Worm (Caenorhabditis elegans) whole organism, mixed stage, embryonic: Measurements from ENCODE around the gene dml-1.

Source experiments
- M03D4.4 ChIP-seq: sonication (generic microtip); optimal IDR thresholded peaks from 2 replicates; lab custom pipeline; 2017; ENCODE audit warnings: mild to moderate bottlenecking, missing genetic modification characterization, missing compliant biosample characterization
- blmp-1 ChIP-seq: fragments of 150-350 bp; optimal IDR thresholded peaks from 2 replicates; lab custom pipeline; 2014; ENCODE audit warnings: missing biosample characterization, missing genetic modification characterization
- ceh-39 ChIP-seq: fragments of 150-350 bp; optimal IDR thresholded peaks from 2 replicates; lab custom pipeline; 2014; ENCODE audit warnings: missing biosample characterization, missing genetic modification characterization
- ceh-43 ChIP-seq: fragments of 200-800 bp; sonication (Bioruptor generic); optimal IDR thresholded peaks from 2 replicates; lab custom pipeline; 2018; ENCODE audit warnings: mild to moderate bottlenecking, missing genetic modification characterization, moderate library complexity, missing compliant biosample characterization
- ceh-83 ChIP-seq: fragments of 200-800 bp; sonication (Bioruptor generic); optimal IDR thresholded peaks from 2 replicates; lab custom pipeline; 2018; ENCODE audit warnings: mild to moderate bottlenecking, missing genetic modification characterization, missing compliant biosample characterization
- cnd-1 ChIP-seq: fragments of 200-800 bp; sonication (Bioruptor generic); optimal IDR thresholded peaks from 2 replicates; lab custom pipeline; 2018; ENCODE audit warnings: mild to moderate bottlenecking, missing genetic modification characterization, missing compliant biosample characterization
- drap-1 ChIP-seq: fragments of 200-800 bp; sonication (Bioruptor generic); optimal IDR thresholded peaks from 3 replicates; lab custom pipeline; 2018; ENCODE audit warnings: mild to moderate bottlenecking, missing genetic modification characterization, missing compliant biosample characterization
- elt-1 ChIP-seq: sonication (generic microtip); optimal IDR thresholded peaks from 2 replicates; lab custom pipeline; 2017; ENCODE audit warnings: missing genetic modification characterization, mild to moderate bottlenecking, missing compliant biosample characterization, antibody characterized with exemption, moderate library complexity, borderline replicate concordance; ENCODE audit not compliant: insufficient read depth
- elt-3 ChIP-seq: fragments of 150-350 bp; optimal IDR thresholded peaks from 2 replicates; lab custom pipeline; 2014; ENCODE audit warnings: missing biosample characterization, missing genetic modification characterization
- flh-1 ChIP-seq: fragments of 200-800 bp; sonication (Bioruptor generic); optimal IDR thresholded peaks from 2 replicates; lab custom pipeline; 2018; ENCODE audit warnings: mild to moderate bottlenecking, missing genetic modification characterization, moderate library complexity, missing compliant biosample characterization
- ham-2 ChIP-seq: fragments of 200-800 bp; sonication (Bioruptor generic); optimal IDR thresholded peaks from 2 replicates; lab custom pipeline; 2018; ENCODE audit warnings: mild to moderate bottlenecking, missing genetic modification characterization, missing compliant biosample characterization
- hlh-1 ChIP-seq: fragments of 150-350 bp; optimal IDR thresholded peaks from 2 replicates; lab custom pipeline; 2014; ENCODE audit warnings: missing biosample characterization, missing genetic modification reagents, missing genetic modification characterization
- lin-13 ChIP-seq: fragments of 150-350 bp; optimal IDR thresholded peaks from 2 replicates; lab custom pipeline; 2014; ENCODE audit warnings: missing biosample characterization, missing genetic modification characterization
- lin-32 ChIP-seq: fragments of 200-800 bp; sonication (Bioruptor generic); optimal IDR thresholded peaks from 2 replicates; lab custom pipeline; 2018; ENCODE audit warnings: mild to moderate bottlenecking, missing genetic modification characterization, missing compliant biosample characterization
- lsy-2 ChIP-seq: fragments of 150-350 bp; optimal IDR thresholded peaks from 2 replicates; lab custom pipeline; 2014; ENCODE audit warnings: missing biosample characterization, missing genetic modification characterization
- mab-5 ChIP-seq: fragments of 150-350 bp; optimal IDR thresholded peaks from 2 replicates; lab custom pipeline; 2014; ENCODE audit warnings: missing biosample characterization, missing genetic modification characterization
- mep-1 ChIP-seq: fragments of 150-350 bp; optimal IDR thresholded peaks from 2 replicates; lab custom pipeline; 2017; ENCODE audit warnings: missing biosample characterization, missing genetic modification reagents, missing genetic modification characterization, inconsistent platforms
- mls-2 ChIP-seq: sonication (generic microtip); optimal IDR thresholded peaks from 2 replicates; lab custom pipeline; 2016; ENCODE audit warnings: mild to moderate bottlenecking, missing genetic modification characterization, moderate library complexity, missing compliant biosample characterization
- nhr-237 ChIP-seq: fragments of 150-350 bp; optimal IDR thresholded peaks from 2 replicates; lab custom pipeline; 2014; ENCODE audit warnings: missing biosample characterization, missing genetic modification characterization
- nhr-28 ChIP-seq: fragments of 150-350 bp; optimal IDR thresholded peaks from 2 replicates; lab custom pipeline; 2014; ENCODE audit warnings: missing biosample characterization, missing genetic modification characterization
- nhr-76 ChIP-seq: sonication (generic microtip); optimal IDR thresholded peaks from 2 replicates; lab custom pipeline; 2017; ENCODE audit warnings: missing biosample characterization, missing genetic modification characterization
- sem-2 ChIP-seq: fragments of 200-800 bp; sonication (Bioruptor generic); optimal IDR thresholded peaks from 2 replicates; lab custom pipeline; 2018; ENCODE audit warnings: mild to moderate bottlenecking, missing genetic modification characterization, missing compliant biosample characterization
- tbx-8 ChIP-seq: fragments of 200-800 bp; sonication (Bioruptor generic); optimal IDR thresholded peaks from 2 replicates; lab custom pipeline; 2018; ENCODE audit warnings: mild to moderate bottlenecking, missing genetic modification characterization, moderate library complexity, missing compliant biosample characterization
- unc-120 ChIP-seq: sonication (generic microtip); optimal IDR thresholded peaks from 2 replicates; lab custom pipeline; 2017; ENCODE audit warnings: missing genetic modification characterization, missing compliant biosample characterization; ENCODE audit not compliant: poor library complexity, severe bottlenecking
- unc-62 ChIP-seq: fragments of 150-350 bp; optimal IDR thresholded peaks from 2 replicates; lab custom pipeline; 2014; ENCODE audit warnings: missing biosample characterization, missing genetic modification reagents, missing genetic modification characterization
- zip-8 ChIP-seq: fragments of 150-350 bp; optimal IDR thresholded peaks from 2 replicates; lab custom pipeline; 2014; ENCODE audit warnings: missing biosample characterization, missing genetic modification characterization
- ztf-11 ChIP-seq: fragments of 150-350 bp; optimal IDR thresholded peaks from 2 replicates; lab custom pipeline; 2014; ENCODE audit warnings: missing biosample characterization, missing genetic modification characterization

The dml-1 gene

DNA sequence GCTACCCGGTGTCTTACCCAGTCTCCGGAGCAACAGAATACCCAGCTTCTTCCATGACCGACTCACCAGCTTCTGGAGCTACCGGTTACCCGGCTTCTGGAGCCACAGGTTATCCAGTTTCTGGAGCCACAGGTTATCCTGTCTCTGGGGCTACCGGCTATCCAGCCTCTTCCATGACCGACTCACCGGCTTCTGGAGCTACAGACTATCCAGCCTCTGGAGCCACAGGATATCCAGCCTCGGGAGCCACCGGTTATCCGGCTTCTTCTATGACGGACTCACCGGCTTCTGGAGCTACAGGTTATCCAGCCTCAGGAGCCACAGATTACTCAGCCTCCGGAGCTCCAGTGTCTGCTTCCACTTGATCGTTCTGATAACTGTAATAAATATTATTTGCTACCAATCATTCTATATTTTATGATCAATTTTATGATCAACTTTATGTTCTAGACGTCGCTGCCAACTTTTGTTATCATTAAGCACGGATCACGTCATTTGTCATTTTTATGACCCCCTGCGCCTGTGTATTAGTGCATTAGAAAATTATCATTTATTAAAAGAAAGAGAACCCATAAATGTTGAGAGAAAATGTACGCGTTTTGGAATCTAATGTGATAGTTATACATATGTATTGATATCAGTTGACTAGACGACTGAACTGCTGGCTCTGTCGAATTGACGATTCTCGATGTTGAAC, 31.6 kb upstream of the dml-1 start:
- no peak for TF ChIP-seq ceh-43 (GFP tag; lab: Kevin White, UChicago)
- TF ChIP-seq blmp-1 (tag; lab: Kevin White, UChicago): no peak
- no peak for TF ChIP-seq lsy-2 (tag; lab: Kevin White, UChicago)
- TF ChIP-seq nhr-237 (tag; lab: Kevin White, UChicago): no peak
- no peak for TF ChIP-seq lin-32
- no peak for TF ChIP-seq elt-3 (tag; lab: Kevin White, UChicago)
- TF ChIP-seq unc-120 (tag; lab: Kevin White, UChicago): no peak
- TF ChIP-seq, all 35 proteins: peak for 0

DNA sequence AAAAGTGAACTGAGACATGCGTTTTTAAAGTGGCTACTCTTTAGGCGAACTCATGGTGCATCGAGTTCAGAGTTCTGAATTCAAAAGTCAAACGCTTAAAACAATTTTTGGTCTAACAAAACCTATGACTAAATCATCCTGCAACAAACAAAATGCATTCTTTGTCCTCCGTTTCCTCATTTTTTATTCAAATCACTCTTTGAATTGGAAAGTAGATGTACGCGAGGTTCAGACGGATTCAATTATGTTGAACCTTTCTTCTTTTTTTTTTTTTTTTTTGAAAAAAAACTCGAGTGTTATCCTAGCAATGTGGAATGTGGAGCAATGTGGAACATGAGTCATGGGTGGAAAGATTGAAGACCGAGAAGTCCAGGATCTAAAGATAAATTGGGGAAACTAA, 28.0 kb upstream of the dml-1 start:
- no peak for TF ChIP-seq unc-120 (tag; lab: Kevin White, UChicago)
- no peak for TF ChIP-seq nhr-237 (tag; lab: Kevin White, UChicago)
- no peak for TF ChIP-seq ceh-43 (GFP tag; lab: Kevin White, UChicago)
- no peak for TF ChIP-seq blmp-1 (tag; lab: Kevin White, UChicago)
- no peak for TF ChIP-seq mls-2 (tag; lab: Kevin White, UChicago)
- TF ChIP-seq flh-1 (GFP tag; lab: Kevin White, UChicago): no peak
- TF ChIP-seq cnd-1: no peak
- TF ChIP-seq nhr-76 (tag; lab: Kevin White, UChicago): no peak
- TF ChIP-seq lin-13 (tag; lab: Kevin White, UChicago): no peak
- TF ChIP-seq ceh-83: no peak
- TF ChIP-seq hlh-1: no peak
- TF ChIP-seq nhr-28 (tag; lab: Kevin White, UChicago): no peak
- no peak for TF ChIP-seq elt-1 (tag; lab: Kevin White, UChicago)
- TF ChIP-seq ceh-39 (tag; lab: Kevin White, UChicago): no peak
- TF ChIP-seq tbx-8: no peak
- no peak for TF ChIP-seq M03D4.4 (tag; lab: Kevin White, UChicago)
- no peak for TF ChIP-seq ztf-11 (tag; lab: Kevin White, UChicago)
- TF ChIP-seq lsy-2 (tag; lab: Kevin White, UChicago): no peak

DNA sequence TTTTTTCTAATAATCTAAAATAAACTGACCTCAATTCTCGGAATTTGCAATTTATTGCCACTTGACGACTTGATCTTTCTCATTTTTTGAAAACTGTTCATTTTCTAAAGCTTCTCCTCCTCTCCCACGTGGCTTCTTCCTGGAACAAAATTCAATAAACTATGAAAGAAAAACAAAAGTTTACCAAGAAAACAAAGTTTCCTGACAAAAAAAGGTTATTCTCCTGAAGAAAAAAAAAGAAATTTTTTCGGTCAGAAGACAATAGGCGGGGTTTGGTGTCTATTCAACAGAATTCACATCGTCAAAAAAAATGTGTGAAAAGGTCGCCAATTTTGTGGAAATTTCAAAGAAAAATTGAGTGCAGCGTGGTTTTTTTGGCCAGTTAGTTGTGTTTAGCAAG, 22.0 kb upstream of the dml-1 start, which contains the start of gene Y54G2A.16:
Gene Y54G2A.16, minus strand, starts transcription at position 101 of the 400 bp plus-strand sequence.
- no peak for TF ChIP-seq hlh-1
- TF ChIP-seq ceh-83: no peak
- TF ChIP-seq zip-8 (tag; lab: Kevin White, UChicago): no peak
- TF ChIP-seq unc-62: no peak
- TF ChIP-seq blmp-1 (tag; lab: Kevin White, UChicago): no peak
- TF ChIP-seq elt-1 (tag; lab: Kevin White, UChicago): no peak
- TF ChIP-seq nhr-76 (tag; lab: Kevin White, UChicago): no peak
- no peak for TF ChIP-seq ceh-39 (tag; lab: Kevin White, UChicago)
- TF ChIP-seq sem-2 (GFP tag; lab: Kevin White, UChicago): no peak
- no peak for TF ChIP-seq ham-2 (GFP tag; lab: Kevin White, UChicago)
- TF ChIP-seq elt-3 (tag; lab: Kevin White, UChicago): no peak
- TF ChIP-seq cnd-1: no peak
- no peak for TF ChIP-seq drap-1 (GFP tag; lab: Kevin White, UChicago)
- TF ChIP-seq M03D4.4 (tag; lab: Kevin White, UChicago): no peak
- no peak for TF ChIP-seq mep-1 (tag; lab: Kevin White, UChicago)
- no peak for TF ChIP-seq tbx-8

DNA sequence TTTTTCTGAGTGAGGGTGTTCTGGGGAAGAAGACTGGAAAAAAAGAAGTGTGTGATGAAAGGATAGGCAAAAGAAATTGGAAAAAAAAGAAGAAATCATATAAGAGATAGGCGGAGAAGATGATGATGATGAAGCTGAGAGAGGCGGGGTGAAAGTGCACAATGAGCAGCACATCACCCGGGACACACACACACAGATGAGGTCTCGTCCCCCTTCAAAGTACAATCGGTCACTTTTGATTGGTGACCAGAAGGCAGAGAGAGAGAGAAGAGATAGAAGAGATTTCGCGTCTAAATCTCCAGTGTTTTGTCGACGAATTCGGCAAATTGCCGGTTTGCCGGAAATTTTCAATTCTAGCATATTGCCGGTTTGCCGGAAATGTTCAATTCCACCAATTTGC, 1.5 kb upstream of the dml-1 start:
- peak; percentile 39 for TF ChIP-seq unc-62
- no peak for TF ChIP-seq mab-5 (tag; lab: Kevin White, UChicago)
- no peak for TF ChIP-seq ceh-39 (tag; lab: Kevin White, UChicago)
- TF ChIP-seq unc-120 (tag; lab: Kevin White, UChicago): peak; percentile 1
- no peak for TF ChIP-seq mep-1 (tag; lab: Kevin White, UChicago)
- peak; percentile 36 for TF ChIP-seq hlh-1

DNA sequence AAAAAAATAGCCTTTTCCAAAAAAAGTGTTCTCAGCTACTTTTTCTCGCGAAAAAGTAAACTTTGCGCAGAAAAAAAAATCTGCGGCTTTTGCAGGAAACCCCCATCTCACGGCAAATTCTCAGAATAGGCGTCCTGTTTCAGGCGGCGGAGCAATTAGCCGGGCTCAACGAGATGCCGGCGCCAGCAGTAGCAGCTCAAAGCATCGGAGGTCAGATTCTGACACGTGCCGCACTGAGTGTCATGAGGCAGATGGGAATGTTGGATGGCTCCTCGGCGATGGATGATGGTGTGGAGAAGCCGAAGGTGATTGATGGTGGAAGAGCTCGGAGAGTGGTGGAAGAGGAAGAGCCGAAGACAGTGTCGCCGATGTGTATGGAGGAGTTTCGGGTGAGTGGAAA, 490 bp downstream of the dml-1 start:
- TF ChIP-seq cnd-1 (no peak), unc-120 (tag; lab: Kevin White, UChicago) (no peak), ceh-39 (tag; lab: Kevin White, UChicago) (no peak), sem-2 (GFP tag; lab: Kevin White, UChicago) (no peak)
